Worm (Caenorhabditis elegans) whole organism, early embryonic: ENCODE data around the gene mcp-1.

Experiments used
- B0310.2 ChIP-seq: sonication (generic microtip); optimal IDR thresholded peaks from 2 replicates; lab custom pipeline; 2016; ENCODE audit warnings: mild to moderate bottlenecking, missing genetic modification characterization, missing compliant biosample characterization
- aly-1 ChIP-seq: sonication (generic microtip); optimal IDR thresholded peaks from 2 replicates; lab custom pipeline; 2016; ENCODE audit warnings: missing genetic modification characterization, missing compliant biosample characterization
- ama-1 ChIP-seq: fragments of 150-350 bp; optimal IDR thresholded peaks from 2 replicates; lab custom pipeline; 2014
- ceh-13 ChIP-seq: fragments of 200-800 bp; sonication (Bioruptor generic); optimal IDR thresholded peaks from 2 replicates; lab custom pipeline; 2018; ENCODE audit warnings: mild to moderate bottlenecking, missing genetic modification characterization, missing compliant biosample characterization
- ets-7 ChIP-seq: sonication (generic microtip); optimal IDR thresholded peaks from 2 replicates; lab custom pipeline; 2016; ENCODE audit warnings: missing genotype, missing genetic modification characterization, missing compliant biosample characterization
- hmg-4 ChIP-seq: fragments of 200-800 bp; sonication (Bioruptor generic); optimal IDR thresholded peaks from 2 replicates; lab custom pipeline; 2018; ENCODE audit warnings: mild to moderate bottlenecking, missing genetic modification characterization, missing compliant biosample characterization
- hnd-1 ChIP-seq: sonication (generic microtip); optimal IDR thresholded peaks from 2 replicates; lab custom pipeline; 2016; ENCODE audit warnings: missing genetic modification characterization, missing compliant biosample characterization
- sea-1 ChIP-seq: fragments of 200-800 bp; sonication (Bioruptor generic); conservative IDR thresholded peaks from 2 replicates; pipeline ENCODE4 v1.3.6; 2022; ENCODE audit warnings: missing genetic modification characterization, missing compliant biosample characterization
- tbx-11 ChIP-seq: fragments of 200-800 bp; sonication (Bioruptor generic); IDR thresholded peaks from 2 replicates; pipeline ENCODE4 v1.3.6; 2022; ENCODE audit warnings: missing genetic modification characterization, missing compliant biosample characterization

DNA sequence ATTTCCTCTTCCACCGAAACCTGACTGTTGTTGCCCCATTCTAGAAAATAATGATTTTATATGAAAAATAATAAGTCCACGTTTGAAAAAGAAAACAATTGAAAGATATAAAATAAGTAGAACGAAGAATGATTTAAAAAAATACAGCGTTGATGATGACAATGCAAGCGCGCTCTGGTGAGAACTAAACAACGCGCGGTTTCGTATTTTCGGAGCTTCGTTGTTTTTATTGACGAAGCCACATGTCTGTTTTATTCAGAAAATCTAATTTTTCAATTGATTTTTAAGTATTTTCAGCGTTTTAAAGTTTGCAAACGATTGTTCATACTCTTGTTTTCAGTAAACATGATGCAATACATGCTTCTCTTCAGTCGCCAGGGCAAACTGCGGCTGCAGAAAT lies 56.0 kb downstream of the mcp-1 start, which contains the start of the genes rpt-2 and aps-1:
- TF ChIP-seq ama-1 (no peak), tbx-11 (GFP tag; lab: Robert Waterston, UW) (no peak), aly-1 (no peak), ceh-13 (GFP tag; lab: Kevin White, UChicago) (no peak), B0310.2 (tag; lab: Kevin White, UChicago) (no peak), hmg-4 (no peak), sea-1 (GFP tag; lab: Robert Waterston, UW) (no peak), ets-7 (tag; lab: Kevin White, UChicago) (no peak), hnd-1 (tag; lab: Kevin White, UChicago) (no peak)
